Fruit fly (Drosophila melanogaster) whole organism, prepupa: ENCODE results near the gene Set8.

Source experiments
- Blimp-1 ChIP-seq: fragments of 200-800 bp; sonication (Bioruptor generic); optimal IDR thresholded peaks from 3 replicates; lab custom pipeline; 2017; ENCODE audit warnings: missing biosample characterization, missing genetic modification characterization, mild to moderate bottlenecking, moderate library complexity, missing genetic modification reagents
- CG34406 ChIP-seq: fragments of 200-800 bp; sonication (Bioruptor generic); optimal IDR thresholded peaks from 3 replicates; lab custom pipeline; 2016; ENCODE audit warnings: missing biosample characterization, missing genetic modification characterization
- CG6163 ChIP-seq: fragments of 200-800 bp; sonication (Bioruptor generic); IDR thresholded peaks from 3 replicates; pipeline ENCODE4 v1.3.6; 2022; ENCODE audit warnings: missing biosample characterization, missing genetic modification characterization
- CG6854 ChIP-seq: fragments of 200-800 bp; sonication (Bioruptor generic); optimal IDR thresholded peaks from 2 replicates; lab custom pipeline; 2017; ENCODE audit warnings: missing biosample characterization, mild to moderate bottlenecking, missing genetic modification characterization
- CG8119 ChIP-seq: fragments of 200-800 bp; sonication (Bioruptor generic); IDR thresholded peaks from 3 replicates; pipeline ENCODE4 v1.3.6; 2022; ENCODE audit warnings: missing biosample characterization, missing genetic modification characterization
- CG8319 ChIP-seq: fragments of 200-800 bp; sonication (Bioruptor generic); optimal IDR thresholded peaks from 3 replicates; lab custom pipeline; 2016; ENCODE audit warnings: missing biosample characterization, missing genetic modification characterization
- Hr4 ChIP-seq: fragments of 200-800 bp; sonication (Bioruptor generic); optimal IDR thresholded peaks from 3 replicates; lab custom pipeline; 2016; ENCODE audit warnings: missing biosample characterization, missing genetic modification characterization
- OdsH ChIP-seq: fragments of 200-800 bp; sonication (Bioruptor generic); optimal IDR thresholded peaks from 3 replicates; lab custom pipeline; 2016; ENCODE audit warnings: missing biosample characterization, missing genetic modification characterization
- cyc ChIP-seq: fragments of 200-800 bp; sonication (Bioruptor generic); optimal IDR thresholded peaks from 3 replicates; lab custom pipeline; 2016; ENCODE audit warnings: missing biosample characterization, missing genetic modification characterization
- dac ChIP-seq: fragments of 200-800 bp; sonication (Bioruptor generic); optimal IDR thresholded peaks from 2 replicates; lab custom pipeline; 2017; ENCODE audit warnings: missing biosample characterization, mild to moderate bottlenecking, missing genetic modification characterization
- fd85E ChIP-seq: fragments of 200-800 bp; sonication (Bioruptor generic); optimal IDR thresholded peaks from 3 replicates; lab custom pipeline; 2016; ENCODE audit warnings: missing biosample characterization, missing genetic modification characterization

- TF ChIP-seq CG8319 (GFP tag; lab: Kevin White, UChicago) (no peak), fd85E (no peak), OdsH (no peak), cyc (GFP tag; lab: Kevin White, UChicago) (no peak), CG6163 (GFP tag; lab: Robert Waterston, UW) (no peak), CG34406 (GFP tag; lab: Kevin White, UChicago) (no peak), Hr4 (GFP tag; lab: Kevin White, UChicago) (no peak), CG6854 (GFP tag; lab: Kevin White, UChicago) (no peak), Blimp-1 (no peak), CG8119 (GFP tag; lab: Robert Waterston, UW) (no peak), dac (GFP tag; lab: Kevin White, UChicago) (no peak)
These were observed 15.6 kb downstream of the Set8 start for dm6 chr3R:14331474-14331873.
